Fruit fly (Drosophila melanogaster) S2 (cell line): Measurements from ENCODE around the gene CG10154.

Experiments
- CG8478 ChIP-seq: fragments of >200 bp; optimal IDR thresholded peaks from 2 replicates; lab custom pipeline; 2018
- CTCF ChIP-seq, 2 experiments: fragments of >200 bp; optimal IDR thresholded peaks; 2 replicates each; lab custom pipeline; 2018

The CG10154 gene

DNA sequence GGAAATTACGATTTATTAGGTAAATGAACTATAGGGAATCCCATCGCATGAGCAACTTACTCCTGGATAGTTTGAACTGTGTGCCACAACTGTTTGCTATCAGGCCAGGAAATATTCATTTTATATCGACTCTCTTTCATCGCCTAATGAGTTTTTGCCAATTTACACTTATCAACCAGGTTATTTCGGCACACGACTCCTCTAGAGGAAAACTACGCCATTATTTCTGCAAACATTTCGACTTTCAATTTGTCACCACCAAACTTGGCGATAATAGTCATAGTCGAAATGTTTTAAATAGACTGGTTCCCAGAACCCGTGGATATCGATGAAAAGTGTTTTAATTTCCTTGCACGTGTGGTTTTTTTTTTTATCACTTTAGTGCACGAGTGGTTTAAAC, at the start of gene CG10154:
Gene CG10154, minus strand, starts transcription at position 101 of the 400 bp plus-strand sequence.
- TF ChIP-seq CG8478 (lab: Kevin White, UChicago) (no peak), CTCF (optimal IDR thresholded peaks at IDR 0.05; lab: Kevin White, UChicago) (no peak)

DNA sequence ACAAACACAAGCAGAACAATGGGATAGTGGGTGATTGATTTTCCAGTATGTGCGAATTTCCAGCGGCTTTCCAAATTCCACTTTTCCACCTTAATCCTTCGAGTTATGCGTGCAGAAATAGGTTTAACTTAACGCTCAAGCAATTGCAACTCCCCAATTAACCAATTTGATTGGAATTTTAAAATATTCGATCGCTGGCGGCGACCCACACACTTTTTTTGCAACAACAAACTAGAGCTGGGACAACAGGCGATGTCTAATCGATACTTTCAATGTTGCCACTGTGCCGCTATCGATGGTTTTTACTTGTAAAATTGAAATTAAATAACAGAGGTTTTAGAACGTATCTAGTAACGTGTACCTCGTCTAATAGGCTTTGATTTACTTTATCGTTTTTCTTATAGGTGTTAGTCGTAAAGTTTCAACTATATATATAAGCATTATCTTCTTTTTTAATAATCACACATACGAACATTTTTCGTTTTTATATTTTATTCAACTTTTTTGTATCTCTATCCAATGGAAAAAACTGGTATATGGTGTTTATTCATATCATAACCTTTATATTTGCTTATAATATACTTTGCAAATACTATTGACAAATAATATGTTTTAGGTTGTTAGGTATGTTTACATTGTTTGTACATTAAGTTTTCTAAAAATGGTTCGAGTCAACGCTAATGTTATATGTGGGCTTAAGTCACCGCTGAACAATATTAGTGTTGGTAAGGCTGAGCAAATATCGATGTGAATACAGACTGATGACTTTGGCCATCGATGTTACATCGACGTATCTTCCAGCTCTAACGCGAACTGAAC, 49.3 kb upstream of the CG10154 start, which contains the start of the genes Abp1 and Tgi:
Gene Abp1, minus strand, starts transcription at position 240 of the 819 bp plus-strand sequence.
Gene Tgi, plus strand, starts transcription at position 757 of the 819 bp plus-strand sequence.
- TF ChIP-seq CG8478 (lab: Kevin White, UChicago): no peak
- peak; percentile 58 to 59 for TF ChIP-seq CTCF (optimal IDR thresholded peaks at IDR 0.05; lab: Kevin White, UChicago)

DNA sequence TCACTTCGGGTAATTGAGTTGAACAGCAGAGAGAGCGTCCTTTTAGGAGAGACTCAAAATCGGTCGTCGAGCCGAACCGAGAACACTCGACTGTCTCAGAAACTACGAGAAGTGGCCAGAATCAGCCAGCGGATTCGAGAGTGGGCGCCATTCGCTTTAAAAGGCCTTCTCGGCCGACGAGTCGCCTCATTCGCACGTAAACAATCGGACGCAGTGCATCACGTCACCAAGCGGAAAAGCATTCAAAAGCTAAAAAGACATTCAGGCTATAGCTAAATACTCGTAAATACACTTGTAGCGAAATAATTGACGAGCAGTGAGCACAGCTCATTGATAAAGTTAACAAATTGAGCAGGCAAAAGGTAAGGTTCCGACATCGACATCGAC, 43.3 kb upstream of the CG10154 start:
- TF ChIP-seq CTCF (optimal IDR thresholded peaks at IDR 0.05; lab: Kevin White, UChicago) (no peak), CG8478 (lab: Kevin White, UChicago) (no peak)

dm6 chr3L:13479609-13480240, 42.8 kb upstream of the CG10154 start:
- TF ChIP-seq CG8478 (lab: Kevin White, UChicago): no peak

dm6 chr3L:13479204-13479600, 42.3 kb upstream of the CG10154 start:
- TF ChIP-seq CTCF (optimal IDR thresholded peaks at IDR 0.05; lab: Kevin White, UChicago): no peak
- no peak for TF ChIP-seq CG8478 (lab: Kevin White, UChicago)

- no peak for TF ChIP-seq CTCF (optimal IDR thresholded peaks at IDR 0.05; lab: Kevin White, UChicago)
- no peak for TF ChIP-seq CG8478 (lab: Kevin White, UChicago)
These were observed 41.6 kb upstream of the CG10154 start for dm6 chr3L:13478339-13479203.

DNA sequence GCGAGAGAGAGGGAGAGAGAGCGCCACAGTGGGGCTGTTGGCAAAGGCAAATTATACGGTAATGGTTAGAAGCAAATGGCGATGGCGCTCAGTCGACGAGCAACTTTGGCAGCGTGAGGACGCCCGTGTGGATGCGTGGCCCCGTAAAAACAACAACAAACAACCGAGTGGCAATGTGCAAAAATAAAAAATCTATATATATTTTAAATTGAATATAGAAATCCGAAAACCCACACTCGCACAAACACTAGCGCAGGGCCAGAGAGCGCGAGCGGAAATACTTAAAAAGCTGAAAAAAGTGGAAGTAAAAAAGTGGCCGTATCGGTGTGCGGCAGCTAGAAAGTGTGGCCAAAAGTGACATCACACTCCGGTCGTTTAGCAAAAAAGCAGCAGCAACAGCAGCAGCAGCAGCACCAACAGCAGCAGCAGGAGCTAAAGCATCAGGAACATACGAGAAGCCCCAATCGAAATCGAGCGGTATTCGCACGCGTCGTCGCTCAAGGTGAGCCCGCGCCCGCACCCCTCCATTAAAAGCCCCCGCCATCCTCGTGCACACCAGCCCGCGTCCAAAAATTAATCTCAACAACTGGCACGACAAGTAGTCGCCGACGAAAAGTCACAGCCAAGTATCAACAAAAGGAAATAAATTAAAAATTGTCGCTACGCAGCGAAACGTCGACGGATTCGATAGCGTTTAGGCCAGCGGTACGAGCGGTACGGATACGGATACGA, 40.7 kb upstream of the CG10154 start, which contains the start of gene stv:
Gene stv, plus strand, starts transcription at position 89 of the 732 bp plus-strand sequence.
- TF ChIP-seq CTCF (optimal IDR thresholded peaks at IDR 0.05; lab: Kevin White, UChicago) (no peak), CG8478 (lab: Kevin White, UChicago) (no peak)

DNA sequence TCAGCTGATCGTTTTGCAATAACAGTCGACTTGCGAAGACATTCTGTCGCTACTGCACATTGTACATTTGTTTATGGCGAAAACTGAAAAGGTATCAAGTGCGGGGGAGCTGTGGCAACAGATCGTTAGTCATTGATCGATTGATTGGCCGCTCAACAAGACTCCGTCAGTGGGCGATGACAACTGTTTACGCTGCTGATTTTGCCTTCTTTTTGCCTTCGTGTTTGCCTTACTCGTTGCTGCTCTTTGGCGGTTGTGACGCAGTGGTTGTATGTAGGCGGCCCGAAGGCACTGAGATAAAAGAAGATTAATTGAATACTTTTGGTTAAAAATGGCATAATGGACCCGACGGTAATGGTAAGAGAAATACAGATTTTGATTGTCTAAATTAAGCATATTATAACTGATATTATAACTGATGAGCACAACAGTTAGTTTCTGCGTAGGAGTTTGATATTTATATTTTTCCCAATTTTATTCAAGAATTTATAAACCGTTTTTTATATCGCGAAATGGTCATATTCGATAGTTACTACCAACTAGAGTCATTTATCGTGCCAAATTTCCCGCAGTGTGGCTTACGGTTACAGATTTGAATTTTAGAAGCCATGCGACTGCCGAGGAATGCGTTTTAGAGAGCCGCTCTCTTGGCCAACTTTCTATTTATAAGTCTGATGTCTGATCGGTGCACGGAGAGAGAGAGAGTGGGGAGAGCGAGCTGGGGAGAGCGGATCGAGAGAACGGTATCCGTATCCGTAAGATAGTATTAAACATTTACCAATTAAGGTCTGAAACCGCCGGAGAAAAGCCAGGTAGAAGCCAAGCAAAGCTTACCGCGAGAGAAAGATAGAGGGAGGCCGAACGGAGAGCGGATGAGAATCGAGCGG, 39.9 kb upstream of the CG10154 start:
- TF ChIP-seq CTCF (optimal IDR thresholded peaks at IDR 0.05; lab: Kevin White, UChicago) (no peak), CG8478 (lab: Kevin White, UChicago) (no peak)

dm6 chr3L:13476070-13476469, 39.1 kb upstream of the CG10154 start:
- TF ChIP-seq CG8478 (lab: Kevin White, UChicago) (no peak), CTCF (optimal IDR thresholded peaks at IDR 0.05; lab: Kevin White, UChicago) (no peak)

DNA sequence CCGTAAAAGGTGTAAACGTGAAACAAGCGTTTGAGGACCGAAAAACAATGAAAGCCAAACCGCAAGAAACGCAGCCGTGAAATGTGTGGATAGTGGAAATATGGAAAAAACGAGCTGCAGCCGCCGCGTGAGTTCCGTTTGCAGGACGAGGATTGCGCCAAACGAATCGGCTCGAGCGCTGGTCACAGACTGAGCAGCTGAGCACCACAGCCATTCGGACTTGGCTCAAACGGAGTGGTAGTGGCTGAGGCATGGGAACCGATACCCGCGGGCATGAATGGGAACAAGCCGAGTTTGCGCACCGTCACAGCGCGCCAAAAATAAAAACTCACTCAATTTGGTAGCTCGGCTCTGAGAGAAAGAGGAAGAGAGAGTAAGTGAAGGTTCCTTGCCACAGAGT, 37.7 kb upstream of the CG10154 start, which contains the start of gene CG10089:
Gene CG10089, minus strand, starts transcription at position 181 of the 400 bp plus-strand sequence.
- no peak for TF ChIP-seq CTCF (optimal IDR thresholded peaks at IDR 0.05; lab: Kevin White, UChicago)
- no peak for TF ChIP-seq CG8478 (lab: Kevin White, UChicago)

DNA sequence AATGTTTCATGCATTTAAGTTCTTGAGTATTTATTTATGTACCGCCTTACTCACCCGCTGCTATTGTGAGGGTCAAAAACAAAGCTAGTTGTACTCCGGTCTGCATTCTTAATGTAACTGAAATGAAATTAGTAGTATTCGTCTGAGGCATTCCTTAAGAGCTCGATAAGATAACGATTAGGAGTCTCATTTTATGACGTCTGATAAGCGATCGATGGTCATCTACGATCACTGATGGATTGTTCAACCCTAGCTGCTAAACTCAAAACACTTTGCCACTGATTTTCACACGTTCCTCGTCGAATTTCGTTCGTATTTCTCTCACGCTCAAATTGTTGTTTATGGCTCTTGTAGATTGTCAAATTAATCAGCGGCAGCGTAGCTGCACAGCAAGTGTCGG, 20.2 kb upstream of the CG10154 start, which contains the start of gene CG10116:
Gene CG10116, minus strand, starts transcription at position 106 of the 400 bp plus-strand sequence.
- TF ChIP-seq CG8478 (lab: Kevin White, UChicago): no peak
- TF ChIP-seq CTCF (optimal IDR thresholded peaks at IDR 0.05; lab: Kevin White, UChicago): no peak

DNA sequence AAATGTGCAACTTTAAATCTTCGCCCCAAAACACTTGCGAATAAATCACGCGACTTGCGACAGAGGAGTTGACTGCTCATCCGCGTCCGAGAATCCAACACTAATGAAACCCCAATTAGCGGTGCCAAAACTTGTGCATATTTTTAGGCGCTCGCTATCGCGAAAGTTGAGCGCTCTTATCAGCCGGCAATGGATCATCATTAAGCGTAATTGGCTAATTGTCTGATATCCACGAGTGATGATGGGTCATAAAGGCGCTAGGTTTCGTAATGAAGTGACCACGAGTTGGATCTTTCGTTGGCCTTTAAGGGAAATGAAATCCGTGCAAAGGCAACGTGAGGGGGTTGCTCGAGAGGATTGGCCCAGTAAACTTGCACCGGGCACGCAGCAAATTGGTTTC, 17.8 kb upstream of the CG10154 start:
- TF ChIP-seq CG8478 (lab: Kevin White, UChicago) (no peak), CTCF (optimal IDR thresholded peaks at IDR 0.05; lab: Kevin White, UChicago) (no peak)

- TF ChIP-seq CTCF (optimal IDR thresholded peaks at IDR 0.05; lab: Kevin White, UChicago): no peak
These were observed 15.3 kb upstream of the CG10154 start for dm6 chr3L:13452281-13452680.
